Worm (Caenorhabditis elegans): Measurements from ENCODE around the gene glc-3.

ce11 chrV:5490205-5490604, 36.7 kb upstream of the glc-3 start, which contains the start of gene T05C3.6:
- TF ChIP-seq dao-5 (tag; optimal IDR thresholded peaks at IDR 0.05) (no peak), W03F9.2 (tag; optimal IDR thresholded peaks at IDR 0.05) (no peak)

All from whole organism, L4/young adult.